Worm (Caenorhabditis elegans): ENCODE data around the gene R05H10.7.

DNA sequence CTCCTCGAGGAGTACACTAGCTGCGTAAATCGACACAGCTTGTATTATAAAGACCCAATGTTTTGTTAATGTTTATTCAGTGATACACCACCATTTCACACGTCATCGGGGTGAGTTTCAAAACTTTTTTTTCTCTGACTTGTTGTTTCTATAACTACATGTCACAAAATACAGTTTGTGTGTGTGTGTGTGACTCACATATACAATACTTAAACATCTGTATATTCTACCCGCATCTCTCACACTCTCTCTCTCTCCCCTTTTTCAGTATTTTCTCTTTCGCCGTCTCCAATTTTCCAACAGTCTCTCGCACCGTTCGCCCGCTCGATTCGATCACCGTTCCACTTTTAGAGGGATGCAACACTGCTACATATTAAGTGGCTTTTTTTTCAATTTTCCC, 43.9 kb upstream of the R05H10.7 start:
- TF ChIP-seq ztf-23 (GFP tag; IDR thresholded peaks at IDR 0.05) (no peak), tab-1 (GFP tag; IDR thresholded peaks at IDR 0.05) (no peak), flt-1 (GFP tag; IDR thresholded peaks at IDR 0.05) (no peak), ztf-29 (GFP tag; IDR thresholded peaks at IDR 0.05) (no peak)

All from whole organism, midembryonic.